Worm (Caenorhabditis elegans): ENCODE measurements around the gene egl-15.

- TF ChIP-seq nhr-12 (tag; optimal IDR thresholded peaks at IDR 0.05) (no peak), unc-39 (tag; optimal IDR thresholded peaks at IDR 0.05) (no peak), nhr-77 (tag; optimal IDR thresholded peaks at IDR 0.05) (no peak)
These were observed 45.6 kb upstream of the egl-15 start, which contains the start of gene K09C8.8 for ce11 chrX:10970629-10971028.

Data from whole organism, L3 larva.